Worm (Caenorhabditis elegans) whole organism, young adult: ENCODE data around the gene lipl-2.

Experiments used
- pha-4 ChIP-seq: fragments of 150-350 bp; sonication (generic microtip); optimal IDR thresholded peaks from 2 replicates; lab custom pipeline; 2014; ENCODE audit warnings: missing biosample characterization, missing genetic modification reagents, missing genetic modification characterization
- tlf-1 ChIP-seq: fragments of 200-800 bp; sonication (Bioruptor generic); optimal IDR thresholded peaks from 2 replicates; lab custom pipeline; 2018; ENCODE audit warnings: mild to moderate bottlenecking, missing genetic modification characterization, missing compliant biosample characterization

DNA sequence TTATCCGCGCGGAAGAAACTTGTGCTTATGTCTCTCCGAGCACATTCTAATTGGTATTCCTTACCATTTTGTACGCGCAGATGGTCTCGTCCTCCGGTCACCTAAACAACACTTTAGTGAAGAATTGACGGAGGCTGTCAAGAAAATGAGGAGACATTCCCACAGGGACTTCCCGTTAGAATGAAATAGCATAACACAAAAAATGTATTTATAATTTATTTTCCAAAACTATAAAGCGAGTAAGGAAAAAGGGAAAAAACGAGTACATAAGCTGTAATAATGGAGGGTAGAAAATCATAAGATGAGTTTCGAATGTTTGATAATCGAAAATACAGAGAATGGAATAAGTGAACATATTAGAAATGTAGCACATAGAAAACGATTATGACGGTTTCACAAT lies 15.6 kb upstream of the lipl-2 start, which contains the start of gene F46B6.12:
- TF ChIP-seq tlf-1 (GFP tag; lab: Kevin White, UChicago) (no peak), pha-4 (tag; lab: Kevin White, UChicago) (no peak)
